Worm (Caenorhabditis elegans) whole organism, L4/young adult: ENCODE data around the gene F44B9.5.

ENCODE experiments used
- W03F9.2 ChIP-seq: fragments of 150-350 bp; optimal IDR thresholded peaks from 2 replicates; lab custom pipeline; 2014; ENCODE audit warnings: missing biosample characterization, missing genetic modification characterization
- dao-5 ChIP-seq: sonication (generic microtip); optimal IDR thresholded peaks from 2 replicates; lab custom pipeline; 2016; ENCODE audit warnings: missing genotype, missing genetic modification characterization, moderate library complexity, missing compliant biosample characterization
- him-1 ChIP-seq: sonication (generic microtip); optimal IDR thresholded peaks from 2 replicates; lab custom pipeline; 2016; ENCODE audit warnings: missing genotype, missing genetic modification reagents, missing genetic modification characterization, missing compliant biosample characterization

DNA sequence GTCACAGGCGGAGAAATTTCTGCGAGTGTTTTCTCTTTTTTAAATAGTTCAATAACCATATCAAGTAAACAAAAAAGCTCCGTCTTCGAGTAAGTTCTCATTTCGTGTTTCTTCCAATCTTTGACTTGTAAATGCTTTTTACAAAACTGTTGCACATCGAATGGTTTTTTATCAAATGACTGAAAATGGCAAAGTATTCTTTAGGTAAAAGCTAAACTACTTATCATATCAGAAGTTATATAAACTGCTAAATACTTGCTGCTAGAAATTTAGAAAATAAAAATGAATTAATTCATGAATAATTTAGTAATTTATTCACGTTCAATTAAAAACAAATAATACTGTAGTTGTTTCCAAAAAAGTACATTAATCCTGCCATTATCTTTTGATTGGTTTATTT, 14.6 kb upstream of the F44B9.5 start, which contains the start of gene F44B9.9:
- TF ChIP-seq him-1 (tag; lab: Kevin White, UChicago) (no peak), dao-5 (no peak), W03F9.2 (tag; lab: Kevin White, UChicago) (no peak)
